Worm (Caenorhabditis elegans) whole organism, late embryonic: Measurements from ENCODE around the gene C33H5.13.
A peak's percentile ranks its signal among the peaks of the same experiment; 100 is the strongest.

Experiments used
- C08G9.2 ChIP-seq: sonication (generic microtip); optimal IDR thresholded peaks from 2 replicates; lab custom pipeline; 2016; ENCODE audit warnings: mild to moderate bottlenecking, missing genetic modification characterization, moderate library complexity, missing compliant biosample characterization
- F13H6.1 ChIP-seq: sonication (generic microtip); optimal IDR thresholded peaks from 2 replicates; lab custom pipeline; 2016; ENCODE audit warnings: missing genetic modification characterization, missing compliant biosample characterization
- K09A11.1 ChIP-seq: sonication (generic microtip); optimal IDR thresholded peaks from 2 replicates; lab custom pipeline; 2017; ENCODE audit warnings: antibody characterized with exemption, mild to moderate bottlenecking, missing genetic modification characterization, missing compliant biosample characterization; ENCODE audit not compliant: insufficient read depth
- ahr-1 ChIP-seq: sonication (generic microtip); optimal IDR thresholded peaks from 2 replicates; lab custom pipeline; 2016; ENCODE audit warnings: missing genetic modification characterization, missing compliant biosample characterization
- ama-1 ChIP-seq: fragments of 150-350 bp; optimal IDR thresholded peaks from 2 replicates; lab custom pipeline; 2014
- ceh-14 ChIP-seq: sonication (generic microtip); optimal IDR thresholded peaks from 2 replicates; lab custom pipeline; 2016; ENCODE audit warnings: missing genotype, missing genetic modification characterization, missing compliant biosample characterization
- ceh-18 ChIP-seq: sonication (generic microtip); optimal IDR thresholded peaks from 2 replicates; lab custom pipeline; 2016; ENCODE audit warnings: missing genetic modification characterization, missing compliant biosample characterization
- ceh-19 ChIP-seq: fragments of 200-800 bp; sonication (Bioruptor generic); optimal IDR thresholded peaks from 2 replicates; lab custom pipeline; 2018; ENCODE audit warnings: mild to moderate bottlenecking, missing genetic modification characterization, missing compliant biosample characterization
- ceh-2 ChIP-seq: sonication (generic microtip); optimal IDR thresholded peaks from 2 replicates; lab custom pipeline; 2016; ENCODE audit warnings: missing genotype, missing genetic modification characterization, missing compliant biosample characterization
- ceh-31 ChIP-seq: sonication (generic microtip); optimal IDR thresholded peaks from 2 replicates; lab custom pipeline; 2016; ENCODE audit warnings: missing genetic modification characterization, missing compliant biosample characterization
- ceh-34 ChIP-seq: sonication (generic microtip); optimal IDR thresholded peaks from 2 replicates; lab custom pipeline; 2016; ENCODE audit warnings: mild to moderate bottlenecking, missing genetic modification characterization, missing compliant biosample characterization
- ceh-48 ChIP-seq: sonication (generic microtip); optimal IDR thresholded peaks from 2 replicates; lab custom pipeline; 2016; ENCODE audit warnings: missing genetic modification characterization, inconsistent platforms, missing compliant biosample characterization
- che-1 ChIP-seq: sonication (generic microtip); optimal IDR thresholded peaks from 2 replicates; lab custom pipeline; 2016; ENCODE audit warnings: mild to moderate bottlenecking, missing genetic modification characterization, missing compliant biosample characterization
- dve-1 ChIP-seq: sonication (generic microtip); optimal IDR thresholded peaks from 2 replicates; lab custom pipeline; 2017; ENCODE audit warnings: antibody characterized with exemption, mild to moderate bottlenecking, missing genetic modification characterization, missing compliant biosample characterization
- elt-2 ChIP-seq: sonication (generic microtip); optimal IDR thresholded peaks from 2 replicates; lab custom pipeline; 2016; ENCODE audit warnings: missing genetic modification reagents, missing genetic modification characterization, missing compliant biosample characterization
- eyg-1 ChIP-seq: sonication (generic microtip); optimal IDR thresholded peaks from 2 replicates; lab custom pipeline; 2016; ENCODE audit warnings: missing genotype, missing genetic modification characterization, missing compliant biosample characterization
- hlh-13 ChIP-seq: fragments of 200-800 bp; sonication (Bioruptor generic); optimal IDR thresholded peaks from 2 replicates; lab custom pipeline; 2018; ENCODE audit warnings: mild to moderate bottlenecking, missing genetic modification characterization, missing compliant biosample characterization
- hlh-30 ChIP-seq: sonication (generic microtip); optimal IDR thresholded peaks from 2 replicates; lab custom pipeline; 2017; ENCODE audit warnings: antibody characterized with exemption, missing genetic modification characterization, missing compliant biosample characterization; ENCODE audit not compliant: insufficient read depth
- hlh-6 ChIP-seq: sonication (generic microtip); optimal IDR thresholded peaks from 2 replicates; lab custom pipeline; 2016; ENCODE audit warnings: missing genotype, missing genetic modification characterization, missing compliant biosample characterization
- hlh-8 ChIP-seq: sonication (generic microtip); optimal IDR thresholded peaks from 2 replicates; lab custom pipeline; 2016; ENCODE audit warnings: missing genotype, missing genetic modification characterization, missing compliant biosample characterization
- lin-11 ChIP-seq: fragments of 200-800 bp; sonication (Bioruptor generic); optimal IDR thresholded peaks from 2 replicates; lab custom pipeline; 2018; ENCODE audit warnings: mild to moderate bottlenecking, missing genetic modification characterization, missing compliant biosample characterization
- madf-2 ChIP-seq: sonication (generic microtip); optimal IDR thresholded peaks from 2 replicates; lab custom pipeline; 2017; ENCODE audit warnings: missing genetic modification characterization, missing compliant biosample characterization
- nfya-1 ChIP-seq: sonication (generic microtip); optimal IDR thresholded peaks from 2 replicates; lab custom pipeline; 2017; ENCODE audit warnings: missing genetic modification characterization, mild to moderate bottlenecking, missing compliant biosample characterization, antibody characterized with exemption, moderate library complexity
- nhr-232 ChIP-seq: sonication (generic microtip); optimal IDR thresholded peaks from 2 replicates; lab custom pipeline; 2016; ENCODE audit warnings: missing genetic modification characterization, missing compliant biosample characterization
- npax-4 ChIP-seq: sonication (generic microtip); optimal IDR thresholded peaks from 2 replicates; lab custom pipeline; 2016; ENCODE audit warnings: missing genetic modification characterization, missing compliant biosample characterization
- pax-1 ChIP-seq: fragments of 150-350 bp; optimal IDR thresholded peaks from 2 replicates; lab custom pipeline; 2014; ENCODE audit warnings: missing biosample characterization, missing genetic modification characterization
- pha-2 ChIP-seq: sonication (generic microtip); optimal IDR thresholded peaks from 2 replicates; lab custom pipeline; 2017; ENCODE audit warnings: mild to moderate bottlenecking, missing genetic modification characterization, missing compliant biosample characterization
- pha-4 ChIP-seq: fragments of 150-350 bp; optimal IDR thresholded peaks from 2 replicates; lab custom pipeline; 2018; ENCODE audit warnings: missing biosample characterization, missing genetic modification reagents, missing genetic modification characterization
- pqm-1 ChIP-seq: sonication (generic microtip); optimal IDR thresholded peaks from 2 replicates; lab custom pipeline; 2016; ENCODE audit warnings: missing genetic modification characterization, missing compliant biosample characterization
- ref-2 ChIP-seq: sonication (generic microtip); optimal IDR thresholded peaks from 2 replicates; lab custom pipeline; 2016; ENCODE audit warnings: missing genetic modification characterization, missing compliant biosample characterization
- rnt-1 ChIP-seq: sonication (generic microtip); optimal IDR thresholded peaks from 2 replicates; lab custom pipeline; 2016; ENCODE audit warnings: missing genetic modification characterization, missing compliant biosample characterization
- sdc-2 ChIP-seq: sonication (generic microtip); optimal IDR thresholded peaks from 2 replicates; lab custom pipeline; 2016; ENCODE audit warnings: missing genotype, missing genetic modification characterization, missing compliant biosample characterization
- sox-2 ChIP-seq: fragments of 200-800 bp; sonication (Bioruptor generic); IDR thresholded peaks from 2 replicates; pipeline ENCODE4 v1.3.6; 2022; ENCODE audit warnings: missing genetic modification reagents, missing genetic modification characterization, missing compliant biosample characterization
- sox-4 ChIP-seq: sonication (generic microtip); optimal IDR thresholded peaks from 2 replicates; lab custom pipeline; 2017; ENCODE audit warnings: mild to moderate bottlenecking, missing genetic modification characterization, inconsistent platforms, missing compliant biosample characterization
- tbx-2 ChIP-seq: sonication (generic microtip); optimal IDR thresholded peaks from 2 replicates; lab custom pipeline; 2016; ENCODE audit warnings: missing genetic modification characterization, missing compliant biosample characterization
- unc-86 ChIP-seq: sonication (generic microtip); optimal IDR thresholded peaks from 2 replicates; lab custom pipeline; 2016; ENCODE audit warnings: missing genetic modification characterization, missing compliant biosample characterization

C33H5.13 gene

ce11 chrIV:7790801-7791588 lies 1.1 kb downstream of the C33H5.13 start, which contains the start of gene rsp-6 (continued):
- TF ChIP-seq hlh-8 (tag; lab: Kevin White, UChicago) (no peak), dve-1 (tag; lab: Kevin White, UChicago) (peak; percentile 75), eyg-1 (no peak), madf-2 (no peak), sox-2 (GFP tag; lab: Robert Waterston, UW) (no peak), F13H6.1 (no peak), ceh-18 (peak; percentile 71), pax-1 (tag; lab: Kevin White, UChicago) (no peak), pha-4 (no peak), C08G9.2 (tag; lab: Kevin White, UChicago) (no peak), sox-4 (tag; lab: Kevin White, UChicago) (no peak), ceh-31 (tag; lab: Kevin White, UChicago) (peak; percentile 82), K09A11.1 (tag; lab: Kevin White, UChicago) (no peak), unc-86 (tag; lab: Kevin White, UChicago) (peak; percentile 60), rnt-1 (no peak), ahr-1 (no peak), tbx-2 (tag; lab: Kevin White, UChicago) (peak; percentile 79), elt-2 (tag; lab: Kevin White, UChicago) (peak; percentile 73), pha-2 (tag; lab: Kevin White, UChicago) (no peak), hlh-6 (no peak), nhr-232 (tag; lab: Kevin White, UChicago) (no peak), npax-4 (no peak), ceh-14 (tag; lab: Kevin White, UChicago) (peak; percentile 52), nfya-1 (tag; lab: Kevin White, UChicago) (peak; percentile 95), sdc-2 (no peak), ref-2 (peak; percentile 53)

DNA sequence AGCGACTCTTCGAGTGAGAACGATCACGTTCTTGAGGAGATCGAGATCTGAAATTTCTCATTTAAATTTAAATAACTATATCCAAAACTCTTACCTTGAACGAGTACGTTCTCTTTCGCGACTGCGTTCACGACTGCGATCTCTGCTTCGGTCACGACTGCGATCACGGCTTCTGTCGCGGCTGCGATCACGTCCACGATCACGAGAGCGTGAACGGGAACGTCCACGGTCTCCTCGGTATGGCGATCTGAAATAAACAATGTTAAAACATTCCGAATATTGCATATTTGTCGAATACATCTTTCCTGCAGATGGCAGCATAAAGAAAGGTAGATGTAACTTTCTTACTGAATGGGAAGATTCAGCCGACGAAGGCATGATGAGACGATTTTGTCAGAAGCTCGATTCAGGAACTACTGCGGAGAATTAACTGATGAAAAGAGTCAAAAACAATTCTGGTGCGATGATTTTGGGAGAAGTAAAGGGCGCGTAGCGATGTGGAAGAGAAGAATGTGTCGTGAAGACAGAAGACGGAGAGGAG lies 1.8 kb downstream of the C33H5.13 start:
- TF ChIP-seq hlh-6, result peak; percentile 10
- TF ChIP-seq ceh-19, result no peak
- TF ChIP-seq, all 69 proteins: peak for 1

ce11 chrIV:7789521-7789949 lies 2.5 kb downstream of the C33H5.13 start, which contains the start of gene imp-3:
Gene imp-3, minus strand, starts transcription at chrIV:7789613.
- TF ChIP-seq pqm-1 (tag; lab: Kevin White, UChicago), result no peak
- no peak for TF ChIP-seq tbx-2 (tag; lab: Kevin White, UChicago)
- TF ChIP-seq sdc-2, result no peak
- no peak for TF ChIP-seq ceh-31 (tag; lab: Kevin White, UChicago)
- TF ChIP-seq ahr-1, result no peak
- no peak for TF ChIP-seq hlh-13 (GFP tag; lab: Kevin White, UChicago)
- TF ChIP-seq C08G9.2 (tag; lab: Kevin White, UChicago), result no peak
- TF ChIP-seq ama-1 (lab: Kevin White, UChicago), result peak; percentile 54
- no peak for TF ChIP-seq ceh-2 (tag; lab: Kevin White, UChicago)
- TF ChIP-seq ref-2, result no peak
- no peak for TF ChIP-seq pax-1 (tag; lab: Kevin White, UChicago)
- TF ChIP-seq sox-4 (tag; lab: Kevin White, UChicago), result no peak
- TF ChIP-seq hlh-30, result peak; percentile 12
- TF ChIP-seq lin-11 (tag; lab: Kevin White, UChicago), result peak; percentile 5
- peak; percentile 22 for TF ChIP-seq ceh-48 (tag; lab: Kevin White, UChicago)
- TF ChIP-seq che-1 (tag; lab: Kevin White, UChicago), result no peak
- no peak for TF ChIP-seq madf-2
- TF ChIP-seq ceh-34 (tag; lab: Kevin White, UChicago), result peak; percentile 1
